Worm (Caenorhabditis elegans): ENCODE data around the gene Y54G11A.4.

The Y54G11A.4 gene

DNA sequence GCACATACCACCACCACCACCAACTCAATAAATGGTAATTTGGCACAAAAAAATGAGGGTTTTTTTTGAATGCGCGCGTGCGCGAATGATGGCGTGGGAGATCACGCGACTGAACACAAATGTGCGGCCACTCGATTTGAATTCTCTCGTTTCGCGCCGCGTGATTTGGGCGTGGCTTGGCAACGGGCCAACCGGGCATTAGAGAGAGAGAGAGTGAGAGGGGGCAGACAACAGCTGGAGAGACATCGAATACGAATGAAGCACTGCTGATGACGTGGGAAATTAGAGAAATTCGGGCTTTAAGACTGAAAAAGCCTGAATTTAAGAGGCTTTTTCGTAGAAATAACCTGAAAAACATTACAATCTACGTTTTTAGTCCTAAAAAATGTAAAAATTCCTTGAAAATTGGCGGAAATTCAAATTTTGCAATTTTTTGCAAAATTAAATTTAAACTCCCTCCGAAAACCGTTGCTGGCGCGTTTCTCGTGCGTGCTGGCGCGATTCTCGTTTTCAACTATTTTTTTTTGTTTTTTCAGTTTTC is 41.1 kb upstream of the Y54G11A.4 start (continued):
- peak; percentile 14 for TF ChIP-seq pag-3 (tag; optimal IDR thresholded peaks at IDR 0.05; ENCODE audit: borderline replicate concordance, insufficient read depth)
- TF ChIP-seq ces-1 (GFP tag; optimal IDR thresholded peaks at IDR 0.05) = no peak
- peak; percentile 54 for TF ChIP-seq vab-15 (tag; optimal IDR thresholded peaks at IDR 0.05)
- TF ChIP-seq egl-13 (tag; optimal IDR thresholded peaks at IDR 0.05) = peak; percentile 93
- TF ChIP-seq ztf-11 (tag; optimal IDR thresholded peaks at IDR 0.05) = peak; percentile 1 to 92
- TF ChIP-seq grh-1 (GFP tag; IDR thresholded peaks at IDR 0.05) = peak; percentile 71
- TF ChIP-seq isw-1 (GFP tag; IDR thresholded peaks at IDR 0.05) = peak; percentile 73
- TF ChIP-seq ceh-88 (GFP tag; IDR thresholded peaks at IDR 0.05) = peak; percentile 86
- no peak for TF ChIP-seq mef-2 (tag; optimal IDR thresholded peaks at IDR 0.05)
- TF ChIP-seq efl-1 (optimal IDR thresholded peaks at IDR 0.05) = peak; percentile 97
- TF ChIP-seq efl-1 (GFP tag; optimal IDR thresholded peaks at IDR 0.05 in 1 of 2) = peak; percentile 95 to 100
- peak; percentile 74 for TF ChIP-seq C16A3.4 (tag; optimal IDR thresholded peaks at IDR 0.05)
- TF ChIP-seq ets-5 (GFP tag; IDR thresholded peaks at IDR 0.05) = no peak

DNA sequence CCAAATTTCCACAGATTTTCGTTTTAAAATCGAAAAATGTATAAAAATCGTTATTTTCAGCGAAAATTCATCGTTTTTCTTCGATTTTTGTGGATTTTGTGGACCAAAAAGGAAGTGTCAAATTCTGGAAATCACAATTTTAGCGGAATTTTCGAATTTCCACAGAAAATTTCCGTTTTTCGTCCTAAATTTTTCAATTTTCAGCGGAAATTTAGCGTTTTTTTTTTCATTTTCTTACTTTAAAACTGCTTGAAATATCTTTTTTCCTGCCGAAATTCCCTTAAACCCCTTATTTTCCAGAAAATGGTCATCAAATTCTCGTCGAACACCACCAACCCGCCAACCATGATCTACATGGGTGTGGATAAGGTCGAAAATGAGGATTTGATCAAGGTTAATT is 40.6 kb upstream of the Y54G11A.4 start, which contains the start of gene Y54G11A.2:
Gene Y54G11A.2 (plus strand): TSS at position 301 of the 400 bp plus-strand sequence.
- TF ChIP-seq sptf-1 (tag; optimal IDR thresholded peaks at IDR 0.05) (no peak), nhr-77 (tag; optimal IDR thresholded peaks at IDR 0.05) (no peak), hlh-4 (tag; optimal IDR thresholded peaks at IDR 0.05) (no peak), grh-1 (GFP tag; IDR thresholded peaks at IDR 0.05) (no peak), nhr-12 (tag; optimal IDR thresholded peaks at IDR 0.05) (no peak), hpl-2 (GFP tag; optimal IDR thresholded peaks at IDR 0.05) (no peak), C04F5.9 (tag; optimal IDR thresholded peaks at IDR 0.05) (no peak), vab-15 (tag; optimal IDR thresholded peaks at IDR 0.05) (no peak), swsn-7 (tag; optimal IDR thresholded peaks at IDR 0.05) (no peak), nhr-47 (tag; optimal IDR thresholded peaks at IDR 0.05) (no peak), ztf-4 (tag; optimal IDR thresholded peaks at IDR 0.05) (no peak), C34B4.2 (tag; optimal IDR thresholded peaks at IDR 0.05) (no peak), alr-1 (tag; optimal IDR thresholded peaks at IDR 0.05; ENCODE audit: borderline replicate concordance) (no peak), hlh-17 (GFP tag; optimal IDR thresholded peaks at IDR 0.05; ENCODE audit: borderline replicate concordance) (no peak), xbp-1 (tag; optimal IDR thresholded peaks at IDR 0.05) (no peak)

DNA sequence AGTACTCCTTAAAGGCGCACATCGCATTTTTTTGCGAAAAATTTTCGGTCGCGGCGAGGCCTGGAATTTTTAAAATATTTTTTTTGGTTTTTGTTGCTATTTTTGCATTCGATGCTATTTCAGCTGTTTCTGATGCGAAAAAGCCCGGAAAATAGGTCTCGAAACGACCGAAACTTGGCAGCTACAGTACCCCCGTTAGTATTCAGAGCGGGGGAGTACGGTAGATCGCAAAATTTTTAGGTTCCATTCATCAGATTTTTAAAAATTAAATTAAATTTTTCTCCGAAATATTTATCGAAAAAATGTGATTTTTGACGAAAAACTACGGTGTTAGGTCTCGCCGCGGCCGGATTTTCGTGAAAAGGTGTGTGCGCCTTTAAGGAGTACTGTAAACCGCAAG is 36.8 kb upstream of the Y54G11A.4 start:
- no peak for TF ChIP-seq fkh-4 (tag; optimal IDR thresholded peaks at IDR 0.05; ENCODE audit: borderline replicate concordance)
- TF ChIP-seq snpc-4 (tag; optimal IDR thresholded peaks at IDR 0.05) = no peak
- TF ChIP-seq tlp-1 (tag; optimal IDR thresholded peaks at IDR 0.05) = no peak
- no peak for TF ChIP-seq vab-15 (tag; optimal IDR thresholded peaks at IDR 0.05)
- TF ChIP-seq ztf-11 (tag; optimal IDR thresholded peaks at IDR 0.05) = no peak

DNA sequence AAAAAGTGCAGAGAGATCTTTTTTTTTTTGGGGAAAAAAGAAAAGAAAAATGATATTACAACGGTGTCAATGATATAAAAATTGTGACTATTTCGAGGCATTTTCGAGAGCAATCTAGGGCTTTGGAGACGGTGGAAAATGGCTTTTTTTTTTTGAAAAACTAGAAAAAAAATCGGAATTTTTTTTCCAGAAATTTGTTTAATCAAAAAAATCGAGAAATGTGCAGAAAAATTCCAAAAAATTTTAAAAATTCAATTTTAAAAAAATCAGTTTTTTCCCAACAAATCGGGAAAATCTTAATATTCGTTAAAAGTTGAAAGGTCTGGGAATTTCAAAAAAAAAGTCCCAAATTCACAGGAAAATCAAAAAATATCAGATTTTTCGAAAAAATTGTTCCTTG is 35.8 kb upstream of the Y54G11A.4 start, which contains the start of gene Y54G11A.19:
Gene Y54G11A.19 (minus strand): TSS at position 101 of the 400 bp plus-strand sequence.
- TF ChIP-seq lir-3 (tag; optimal IDR thresholded peaks at IDR 0.05; ENCODE audit: poor library complexity) (no peak), fos-1 (tag; optimal IDR thresholded peaks at IDR 0.05) (no peak), nhr-237 (tag; optimal IDR thresholded peaks at IDR 0.05) (no peak), dpl-1 (GFP tag; optimal IDR thresholded peaks at IDR 0.05) (no peak), isw-1 (GFP tag; IDR thresholded peaks at IDR 0.05) (no peak), rnt-1 (tag; optimal IDR thresholded peaks at IDR 0.05) (no peak), pqm-1 (tag; optimal IDR thresholded peaks at IDR 0.05) (no peak), unc-30 (tag; optimal IDR thresholded peaks at IDR 0.05) (no peak), irx-1 (tag; optimal IDR thresholded peaks at IDR 0.05) (no peak), jun-1 (tag; optimal IDR thresholded peaks at IDR 0.05) (no peak)

Measured in whole organism, L1 larva.